Fruit fly (Drosophila melanogaster) whole organism, embryonic: ENCODE measurements around the gene FucTA.

Source experiments
- CG10462 ChIP-seq: fragments of 200-800 bp; sonication (Bioruptor generic); optimal IDR thresholded peaks from 2 replicates; lab custom pipeline; 2016; ENCODE audit warnings: missing biosample characterization, missing genetic modification characterization
- CG10979 ChIP-seq: fragments of 200-800 bp; sonication (Bioruptor generic); optimal IDR thresholded peaks from 2 replicates; lab custom pipeline; 2018; ENCODE audit warnings: missing biosample characterization, mild to moderate bottlenecking, missing genetic modification characterization, moderate library complexity
- CG11398 ChIP-seq: fragments of 200-800 bp; sonication (Bioruptor generic); optimal IDR thresholded peaks from 2 replicates; lab custom pipeline; 2016; ENCODE audit warnings: missing biosample characterization, missing genetic modification characterization
- CG11456 ChIP-seq: fragments of 200-800 bp; sonication (Bioruptor generic); IDR thresholded peaks from 3 replicates; pipeline ENCODE4 v1.3.6; 2022; ENCODE audit warnings: missing biosample characterization, missing genetic modification characterization
- CG12391 ChIP-seq: fragments of 200-800 bp; sonication (Bioruptor generic); optimal IDR thresholded peaks from 3 replicates; lab custom pipeline; 2018; ENCODE audit warnings: missing biosample characterization, mild to moderate bottlenecking, missing genetic modification characterization, moderate library complexity
- CG14441 ChIP-seq: fragments of 200-800 bp; sonication (Bioruptor generic); IDR thresholded peaks from 2 replicates; pipeline ENCODE4 v1.3.6; 2022; ENCODE audit warnings: missing biosample characterization, missing genetic modification characterization
- CG2129 ChIP-seq: fragments of 200-800 bp; sonication (Bioruptor generic); IDR thresholded peaks from 2 replicates; pipeline ENCODE4 v1.3.6; 2022; ENCODE audit warnings: missing biosample characterization, missing genetic modification characterization; ENCODE audit not compliant: partially characterized antibody
- CG30020 ChIP-seq: fragments of 200-800 bp; optimal IDR thresholded peaks from 2 replicates; lab custom pipeline; 2019; ENCODE audit warnings: missing biosample characterization, mild to moderate bottlenecking, missing genetic modification characterization, moderate library complexity
- CG4282 ChIP-seq: fragments of 200-800 bp; sonication (Bioruptor generic); optimal IDR thresholded peaks from 2 replicates; lab custom pipeline; 2016; ENCODE audit warnings: missing biosample characterization, missing genetic modification characterization
- CG4404 ChIP-seq: fragments of 200-800 bp; sonication (Bioruptor generic); IDR thresholded peaks from 2 replicates; pipeline ENCODE4 v1.3.6; 2022; ENCODE audit warnings: missing biosample characterization, missing genetic modification characterization
- CG6254 ChIP-seq: fragments of 200-800 bp; sonication (Bioruptor generic); optimal IDR thresholded peaks from 3 replicates; lab custom pipeline; 2017; ENCODE audit warnings: mild to moderate bottlenecking, missing biosample characterization, missing genetic modification reagents, missing genetic modification characterization
- CG7372 ChIP-seq: fragments of 200-800 bp; sonication (Bioruptor generic); IDR thresholded peaks from 2 replicates; pipeline ENCODE4 v1.3.6; 2022; ENCODE audit warnings: missing biosample characterization, missing genetic modification characterization
- CG7556 ChIP-seq: fragments of 200-800 bp; sonication (Bioruptor generic); optimal IDR thresholded peaks from 2 replicates; lab custom pipeline; 2017; ENCODE audit warnings: missing biosample characterization, mild to moderate bottlenecking, missing genetic modification characterization
- CG7786 ChIP-seq: fragments of 200-800 bp; sonication (Bioruptor generic); optimal IDR thresholded peaks from 2 replicates; lab custom pipeline; 2016; ENCODE audit warnings: missing biosample characterization, missing genetic modification characterization
- CG8281 ChIP-seq: fragments of 200-800 bp; sonication (Bioruptor generic); optimal IDR thresholded peaks from 2 replicates; lab custom pipeline; 2018; ENCODE audit warnings: missing biosample characterization, mild to moderate bottlenecking, missing genetic modification characterization, moderate library complexity
- CG9215 ChIP-seq: fragments of 200-800 bp; sonication (Bioruptor generic); IDR thresholded peaks from 2 replicates; pipeline ENCODE4 v1.3.6; 2022; ENCODE audit warnings: missing biosample characterization, missing genetic modification characterization
- CG9609 ChIP-seq: fragments of 200-800 bp; sonication (Bioruptor generic); optimal IDR thresholded peaks from 3 replicates; lab custom pipeline; 2016; ENCODE audit warnings: missing biosample characterization, missing genetic modification characterization
- CG9727 ChIP-seq: fragments of 200-800 bp; sonication (Bioruptor generic); optimal IDR thresholded peaks from 3 replicates; lab custom pipeline; 2017; ENCODE audit warnings: missing biosample characterization, mild to moderate bottlenecking, missing genetic modification characterization
- Dll ChIP-seq: fragments of 200-800 bp; sonication (Bioruptor generic); IDR thresholded peaks from 4 replicates; pipeline ENCODE4 v1.3.6; 2022; ENCODE audit warnings: missing biosample characterization, missing genetic modification characterization; ENCODE audit not compliant: partially characterized antibody
- HmgD ChIP-seq: fragments of 200-800 bp; sonication (Bioruptor generic); optimal IDR thresholded peaks from 3 replicates; lab custom pipeline; 2016; ENCODE audit warnings: missing biosample characterization, missing genetic modification characterization
- Hr78 ChIP-seq, 2 experiments: fragments of 200-800 bp in 1 of 2; fragments of >200 bp in 1 of 2; sonication (Bioruptor generic) in 1 of 2; optimal IDR thresholded peaks; 2 replicates each; lab custom pipeline; 2017 to 2019; ENCODE audit warnings: missing biosample characterization in 2 of 2, missing genetic modification characterization in 2 of 2, mild to moderate bottlenecking in 1 of 2, moderate library complexity in 1 of 2
- Mad ChIP-seq: fragments of 200-800 bp; sonication (Bioruptor generic); optimal IDR thresholded peaks from 2 replicates; lab custom pipeline; 2016; ENCODE audit warnings: missing biosample characterization, missing genetic modification characterization
- NFAT ChIP-seq: fragments of 200-800 bp; sonication (Bioruptor generic); IDR thresholded peaks from 2 replicates; pipeline ENCODE4 v1.3.6; 2022; ENCODE audit warnings: missing biosample characterization, missing genetic modification characterization
- Optix ChIP-seq: fragments of 200-800 bp; sonication (Bioruptor generic); IDR thresholded peaks from 3 replicates; pipeline ENCODE4 v1.3.6; 2022; ENCODE audit warnings: missing biosample characterization, missing genetic modification characterization
- Ravus ChIP-seq: fragments of 200-800 bp; sonication (Bioruptor generic); IDR thresholded peaks from 2 replicates; pipeline ENCODE4 v1.3.6; 2022; ENCODE audit warnings: missing biosample characterization, missing genetic modification characterization
- Rfx ChIP-seq: fragments of 200-800 bp; sonication (Bioruptor generic); IDR thresholded peaks from 2 replicates; pipeline ENCODE4 v1.3.6; 2022; ENCODE audit warnings: missing biosample characterization, missing genetic modification characterization
- Sin3A ChIP-seq: fragments of >200 bp; optimal IDR thresholded peaks from 2 replicates; lab custom pipeline; 2018
- Stat92E ChIP-seq, 3 experiments: fragments of >200 bp in 2 of 3; fragments of 200-800 bp in 1 of 3; sonication (Bioruptor generic) in 1 of 3; optimal IDR thresholded peaks; 2 replicates each; lab custom pipeline; 2017 to 2019; ENCODE audit warnings: missing biosample characterization in 3 of 3, missing genetic modification characterization in 3 of 3, mild to moderate bottlenecking in 1 of 3, moderate library complexity in 1 of 3
- Trl ChIP-seq, 3 experiments: fragments of >200 bp in 2 of 3; fragments of 200-800 bp in 1 of 3; sonication (Bioruptor generic) in 1 of 3; optimal IDR thresholded peaks; 2 replicates in 1 of 3; 3 replicates in 2 of 3; lab custom pipeline; 2016 to 2017; ENCODE audit warnings: missing biosample characterization in 1 of 3, missing genetic modification characterization in 1 of 3
- croc ChIP-seq: fragments of 200-800 bp; sonication (Bioruptor generic); conservative IDR thresholded peaks from 3 replicates; pipeline ENCODE4 v1.3.6; 2022; ENCODE audit warnings: missing biosample characterization, missing genetic modification characterization
- crp ChIP-seq, 2 experiments: fragments of 200-800 bp; sonication (Bioruptor generic); optimal IDR thresholded peaks; 2 replicates in 1 of 2; 3 replicates in 1 of 2; lab custom pipeline; 2017; ENCODE audit warnings: missing biosample characterization in 2 of 2, missing genetic modification characterization in 2 of 2, mild to moderate bottlenecking in 1 of 2, moderate library complexity in 1 of 2
- dpn ChIP-seq, 2 experiments: fragments of 200-800 bp; sonication (Bioruptor generic); optimal IDR thresholded peaks; 3 replicates each; lab custom pipeline; 2016; ENCODE audit warnings: missing biosample characterization in 2 of 2, missing genetic modification characterization in 2 of 2
- gt ChIP-seq: fragments of 200-800 bp; sonication (Bioruptor generic); IDR thresholded peaks from 2 replicates; pipeline ENCODE4 v1.3.6; 2022; ENCODE audit warnings: missing biosample characterization, missing genetic modification characterization
- lmd ChIP-seq: fragments of 200-800 bp; sonication (Bioruptor generic); IDR thresholded peaks from 2 replicates; pipeline ENCODE4 v1.3.6; 2022; ENCODE audit warnings: missing biosample characterization, missing genetic modification characterization
- otp ChIP-seq: fragments of 200-800 bp; sonication (Bioruptor generic); IDR thresholded peaks from 3 replicates; pipeline ENCODE4, ENCODE4 v1.3.6; 2022; ENCODE audit warnings: missing biosample characterization, missing genetic modification characterization
- slbo ChIP-seq: fragments of 200-800 bp; sonication (Bioruptor generic); IDR thresholded peaks from 2 replicates; pipeline ENCODE4 v1.3.6; 2022; ENCODE audit warnings: missing biosample characterization, missing genetic modification characterization
- sob ChIP-seq: fragments of 200-800 bp; sonication (Bioruptor generic); IDR thresholded peaks from 2 replicates; pipeline ENCODE4 v1.3.6; 2022; ENCODE audit warnings: missing biosample characterization, missing genetic modification characterization
- ssp ChIP-seq: fragments of 200-800 bp; sonication (Bioruptor generic); IDR thresholded peaks from 2 replicates; pipeline ENCODE4 v1.3.6; 2022; ENCODE audit warnings: missing biosample characterization, missing genetic modification characterization
- z ChIP-seq: fragments of 200-800 bp; sonication (Bioruptor generic); IDR thresholded peaks from 3 replicates; pipeline ENCODE4 v1.3.6; 2022; ENCODE audit warnings: missing biosample characterization, missing genetic modification characterization

The FucTA gene

DNA sequence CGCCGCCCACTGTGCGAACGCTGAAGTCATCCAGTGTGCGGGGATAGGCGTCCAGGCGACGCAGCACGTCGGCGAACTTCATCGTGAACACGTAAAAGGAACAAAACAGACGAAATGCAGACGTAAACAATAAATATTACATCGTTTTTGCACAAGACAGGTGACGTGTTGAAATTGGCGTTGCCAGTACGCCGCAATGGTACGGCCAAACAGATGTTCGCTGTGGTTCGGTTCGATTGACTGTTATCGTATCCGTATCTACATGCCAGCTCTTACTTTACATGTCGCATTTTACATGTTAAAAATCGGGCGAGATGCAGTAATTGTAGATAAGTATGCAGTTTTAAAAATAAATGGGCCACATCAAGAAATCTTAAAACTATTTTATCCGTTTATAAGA, 16.5 kb downstream of the FucTA start, which contains the start of gene CG7011 (continued):
- no peak for TF ChIP-seq CG7786 (GFP tag; lab: Kevin White, UChicago)
- TF ChIP-seq CG7372, result no peak
- TF ChIP-seq slbo (GFP tag; lab: Robert Waterston, UW), result no peak
- TF ChIP-seq Ravus (GFP tag; lab: Robert Waterston, UW), result no peak
- no peak for TF ChIP-seq dpn (GFP tag; optimal IDR thresholded peaks at IDR 0.05; lab: Kevin White, UChicago)
- TF ChIP-seq, all 482 proteins: peak for 65

DNA sequence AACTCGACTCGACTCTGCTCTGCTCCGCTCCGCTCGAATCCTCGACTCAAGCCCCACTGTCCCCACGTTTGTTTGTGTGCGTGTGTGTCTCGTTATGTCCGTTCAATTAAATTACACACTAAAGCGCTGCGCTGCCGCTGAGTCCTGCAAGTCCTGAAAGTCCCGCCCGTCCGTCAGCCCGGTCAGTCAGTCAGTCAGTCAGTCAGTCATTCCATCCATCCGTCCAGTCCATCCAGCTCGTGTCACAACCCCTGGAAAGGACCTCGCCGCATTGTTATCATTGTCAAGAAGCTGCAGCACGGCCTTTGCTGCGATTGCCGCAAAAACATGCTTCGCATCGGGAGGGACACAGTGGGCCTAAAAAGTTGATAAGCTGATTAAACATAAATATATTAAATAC, 22.1 kb downstream of the FucTA start:
- no peak for TF ChIP-seq Mad
- TF ChIP-seq CG9215, result peak; percentile 14; the same call in 1 of the 2 replicates
- TF ChIP-seq CG6254 (GFP tag; lab: Kevin White, UChicago), result no peak
- no peak for TF ChIP-seq CG9609 (GFP tag; lab: Kevin White, UChicago)
- TF ChIP-seq Rfx (GFP tag; lab: Robert Waterston, UW), result no peak
- TF ChIP-seq NFAT (GFP tag; lab: Robert Waterston, UW), result 0 out of 2 replicates have a peak, but pooled peaks have one; percentile 2
- TF ChIP-seq CG8281 (tag; lab: Kevin White, UChicago), result peak; percentile 90
- TF ChIP-seq Trl (optimal IDR thresholded peaks at IDR 0.05; lab: Kevin White, UChicago), result no peak
- TF ChIP-seq Trl (GFP tag; optimal IDR thresholded peaks at IDR 0.05; lab: Kevin White, UChicago), result no peak
- TF ChIP-seq CG4282 (GFP tag; lab: Kevin White, UChicago), result no peak
- 0 out of 3 replicates have a peak, but pooled peaks have one; percentile 37 for TF ChIP-seq z (GFP tag; lab: Robert Waterston, UW)
- no peak for TF ChIP-seq CG10979 (tag; lab: Kevin White, UChicago)
- no peak for TF ChIP-seq CG12391 (tag; lab: Kevin White, UChicago)
- TF ChIP-seq, all 482 proteins: peak for 4

DNA sequence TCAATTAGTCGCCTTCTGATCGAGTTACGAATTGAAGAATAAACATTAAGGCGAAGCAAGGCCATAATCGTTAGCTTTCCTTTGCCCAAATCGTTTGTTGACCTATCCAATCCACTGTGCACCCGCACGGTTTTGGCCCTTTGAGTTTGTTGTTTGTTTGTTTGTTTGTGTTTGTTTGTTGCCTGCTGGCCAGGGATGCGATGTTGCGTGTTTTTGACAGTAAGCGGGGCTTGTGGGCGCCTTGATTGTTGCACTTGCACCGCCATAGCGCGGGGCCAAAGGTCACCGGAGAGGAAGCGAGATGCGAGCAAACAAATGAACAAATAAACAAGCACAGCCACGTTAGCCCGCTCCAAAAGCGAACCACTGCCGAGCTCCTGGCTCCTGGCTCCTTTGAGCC, 22.9 kb downstream of the FucTA start:
- TF ChIP-seq otp (0 out of 3 replicates have a peak, but pooled peaks have one; percentile 11), CG4404 (GFP tag; lab: Robert Waterston, UW) (0 out of 2 replicates have a peak, but pooled peaks have one; percentile 19), CG14441 (0 out of 2 replicates have a peak, but pooled peaks have one; percentile 18), CG10462 (no peak), CG11456 (GFP tag; lab: Robert Waterston, UW) (0 out of 3 replicates have a peak, but pooled peaks have one; percentile 51), slbo (GFP tag; lab: Robert Waterston, UW) (no peak), CG7556 (GFP tag; lab: Kevin White, UChicago) (no peak), lmd (GFP tag; lab: Robert Waterston, UW) (0 out of 2 replicates have a peak, but pooled peaks have one; percentile 14), HmgD (no peak), CG12391 (tag; lab: Kevin White, UChicago) (no peak), Dll (no peak), CG30020 (tag; lab: Kevin White, UChicago) (no peak), Hr78 (GFP tag; optimal IDR thresholded peaks at IDR 0.05; lab: Kevin White, UChicago) (peak in 1 of 2 experiments; percentile 52), CG11398 (GFP tag; lab: Kevin White, UChicago) (no peak), CG9727 (GFP tag; lab: Kevin White, UChicago) (no peak), Optix (GFP tag; lab: Robert Waterston, UW) (no peak), Stat92E (GFP tag; optimal IDR thresholded peaks at IDR 0.05; lab: Kevin White, UChicago) (no peak), crp (GFP tag; optimal IDR thresholded peaks at IDR 0.05; lab: Kevin White, UChicago) (no peak), Sin3A (lab: Kevin White, UChicago) (no peak), croc (GFP tag; lab: Robert Waterston, UW) (no peak), ssp (GFP tag; lab: Robert Waterston, UW) (no peak), gt (GFP tag; lab: Robert Waterston, UW) (no peak), sob (GFP tag; lab: Robert Waterston, UW) (no peak), CG2129 (GFP tag; lab: Robert Waterston, UW) (no peak)
